Fruit fly (Drosophila melanogaster): Measurements from ENCODE around the gene Osi16.

- TF ChIP-seq CTCF (optimal IDR thresholded peaks at IDR 0.05) (no peak), CG8478 (optimal IDR thresholded peaks at IDR 0.05) (no peak)
Measured at dm6 chr3R:6311641-6312259, 6.7 kb downstream of the Osi16 start, which contains the start of gene Osi17.

Data from S2 (cell line).